Fruit fly (Drosophila melanogaster): ENCODE results near the gene CG32192.

Gene CG32192

dm6 chr3L:18000943-18001342, 39.2 kb upstream of the CG32192 start:
- TF ChIP-seq Dll (optimal IDR thresholded peaks at IDR 0.05) = no peak
- no peak for TF ChIP-seq EcR (GFP tag; optimal IDR thresholded peaks at IDR 0.05)
- no peak for TF ChIP-seq usp (GFP tag; optimal IDR thresholded peaks at IDR 0.05)
- no peak for TF ChIP-seq psq (optimal IDR thresholded peaks at IDR 0.05)
- TF ChIP-seq pan (optimal IDR thresholded peaks at IDR 0.05) = no peak
- TF ChIP-seq CG8478 (optimal IDR thresholded peaks at IDR 0.05) = no peak

dm6 chr3L:18001571-18002045, 38.5 kb upstream of the CG32192 start:
- TF ChIP-seq Dll (optimal IDR thresholded peaks at IDR 0.05) = no peak
- peak; percentile 90 to 92 for TF ChIP-seq EcR (GFP tag; optimal IDR thresholded peaks at IDR 0.05)

DNA sequence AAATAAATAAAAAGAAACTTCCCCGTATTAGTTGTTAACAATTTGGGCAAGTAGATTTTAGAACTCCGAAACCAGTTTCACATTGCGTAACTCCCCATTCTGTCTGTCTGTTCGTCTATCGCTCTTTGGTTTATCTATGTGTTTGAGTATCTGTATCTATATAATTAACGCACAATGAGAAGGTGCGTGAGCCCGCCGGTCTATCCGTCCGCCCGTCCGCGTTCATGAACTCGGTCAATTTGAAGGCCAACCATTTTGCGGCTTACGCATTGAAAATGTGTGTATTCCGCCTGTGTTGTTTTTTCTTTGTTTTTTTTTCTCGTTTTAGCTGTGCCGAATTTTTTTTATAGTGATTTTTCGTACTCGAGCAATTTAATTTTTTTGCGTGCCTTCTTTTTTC, 38.0 kb upstream of the CG32192 start:
- TF ChIP-seq Dll (optimal IDR thresholded peaks at IDR 0.05) (no peak), CG8478 (optimal IDR thresholded peaks at IDR 0.05) (no peak), psq (optimal IDR thresholded peaks at IDR 0.05) (no peak), EcR (GFP tag; optimal IDR thresholded peaks at IDR 0.05) (no peak), usp (GFP tag; optimal IDR thresholded peaks at IDR 0.05) (no peak), pan (optimal IDR thresholded peaks at IDR 0.05) (no peak)

- TF ChIP-seq pan (optimal IDR thresholded peaks at IDR 0.05) (no peak), Dll (optimal IDR thresholded peaks at IDR 0.05) (no peak), usp (GFP tag; optimal IDR thresholded peaks at IDR 0.05) (no peak), CG8478 (optimal IDR thresholded peaks at IDR 0.05) (no peak), psq (optimal IDR thresholded peaks at IDR 0.05) (no peak), EcR (GFP tag; optimal IDR thresholded peaks at IDR 0.05) (no peak)
Measured at dm6 chr3L:18003054-18003871, 36.9 kb upstream of the CG32192 start.

DNA sequence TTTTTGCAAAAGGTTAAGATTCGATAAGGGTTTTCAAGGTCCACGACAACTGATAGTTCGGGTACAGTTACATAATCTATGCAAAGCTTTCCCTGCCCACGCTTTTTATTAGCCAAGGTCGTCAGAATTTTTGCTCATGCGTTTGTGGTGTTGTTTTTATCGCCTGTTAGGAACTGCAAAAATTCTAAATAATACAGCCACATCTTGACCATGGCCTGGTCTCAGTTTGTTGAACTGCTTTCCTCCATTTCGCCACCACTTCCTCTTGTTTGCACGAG, 36.3 kb upstream of the CG32192 start:
- no peak for TF ChIP-seq pan (optimal IDR thresholded peaks at IDR 0.05)
- peak in 1 of 2 experiments; percentile 17 for TF ChIP-seq EcR (GFP tag; optimal IDR thresholded peaks at IDR 0.05)

- TF ChIP-seq psq (optimal IDR thresholded peaks at IDR 0.05) (no peak), EcR (GFP tag; optimal IDR thresholded peaks at IDR 0.05) (peak in 1 of 2 experiments; percentile 91), pan (optimal IDR thresholded peaks at IDR 0.05) (no peak)
Measured at dm6 chr3L:18004544-18005054, 35.5 kb upstream of the CG32192 start.

dm6 chr3L:18005055-18005874, 34.9 kb upstream of the CG32192 start:
- TF ChIP-seq EcR (GFP tag; optimal IDR thresholded peaks at IDR 0.05) (peak; percentile 97 to 100), psq (optimal IDR thresholded peaks at IDR 0.05) (no peak), Dll (optimal IDR thresholded peaks at IDR 0.05) (no peak), pan (optimal IDR thresholded peaks at IDR 0.05) (peak; percentile 60)

DNA sequence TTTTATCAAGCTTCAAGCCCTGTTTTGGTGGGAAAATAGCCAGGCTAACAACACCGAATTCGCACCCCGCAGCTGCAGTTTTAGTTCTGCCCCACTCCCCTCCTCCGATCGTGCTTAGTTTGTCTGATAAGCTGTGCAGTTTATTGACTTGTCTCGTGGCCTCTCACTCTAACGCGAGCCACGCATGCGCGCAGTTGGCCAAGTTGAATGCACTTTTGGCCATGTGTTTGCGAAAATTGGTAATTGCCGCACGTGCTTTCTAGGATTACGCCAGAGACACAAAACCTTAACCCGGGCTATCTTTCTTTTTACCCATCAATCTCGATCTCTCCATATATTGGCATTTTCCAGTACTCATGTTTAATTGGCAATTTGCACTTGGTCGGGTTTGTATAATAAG, 33.8 kb upstream of the CG32192 start:
- TF ChIP-seq psq (optimal IDR thresholded peaks at IDR 0.05) = no peak
- peak in 1 of 2 experiments; percentile 95 for TF ChIP-seq EcR (GFP tag; optimal IDR thresholded peaks at IDR 0.05)

DNA sequence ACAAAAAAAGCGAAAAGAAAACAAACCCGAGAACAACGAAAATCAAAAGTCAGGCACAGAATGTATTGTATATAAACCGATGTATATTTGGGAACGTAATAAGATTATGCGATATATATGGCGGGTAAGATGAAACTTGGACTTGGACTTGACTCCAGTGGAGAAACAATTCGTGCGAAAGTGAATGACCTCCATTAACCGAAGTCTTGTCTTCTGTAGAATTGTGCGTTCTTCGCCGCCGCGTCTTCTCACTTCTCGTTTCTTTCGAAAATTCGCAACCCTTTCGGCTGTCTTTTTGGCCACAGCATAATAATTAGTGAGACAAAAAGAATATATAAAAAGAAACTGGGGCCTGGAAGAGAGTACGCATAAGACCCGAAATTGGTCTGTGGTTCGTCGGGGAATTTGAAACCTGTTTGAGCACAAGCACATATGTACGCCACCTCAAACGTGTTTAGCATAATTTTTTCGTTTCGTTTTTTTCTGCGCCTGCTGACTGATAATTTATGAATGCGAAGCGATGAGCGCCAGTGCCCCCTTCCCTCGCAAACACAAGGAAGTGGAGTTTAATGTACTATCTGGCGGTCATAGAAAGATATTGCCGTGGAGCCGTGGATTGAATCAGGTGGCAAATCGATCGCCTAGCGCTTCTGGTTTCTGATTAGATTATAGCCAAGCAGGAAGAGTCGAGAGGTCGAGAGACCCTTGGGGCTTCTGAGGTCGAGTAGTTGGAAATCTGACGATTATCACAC, 32.5 kb upstream of the CG32192 start:
- no peak for TF ChIP-seq usp (GFP tag; optimal IDR thresholded peaks at IDR 0.05)
- no peak for TF ChIP-seq pan (optimal IDR thresholded peaks at IDR 0.05)
- no peak for TF ChIP-seq CG8478 (optimal IDR thresholded peaks at IDR 0.05)
- TF ChIP-seq Dll (optimal IDR thresholded peaks at IDR 0.05) = no peak
- no peak for TF ChIP-seq psq (optimal IDR thresholded peaks at IDR 0.05)
- peak; percentile 9 to 60 for TF ChIP-seq EcR (GFP tag; optimal IDR thresholded peaks at IDR 0.05)

dm6 chr3L:18008747-18009383, 31.3 kb upstream of the CG32192 start:
- TF ChIP-seq psq (optimal IDR thresholded peaks at IDR 0.05) (no peak), CG8478 (optimal IDR thresholded peaks at IDR 0.05) (no peak), Dll (optimal IDR thresholded peaks at IDR 0.05) (no peak), usp (GFP tag; optimal IDR thresholded peaks at IDR 0.05) (no peak), pan (optimal IDR thresholded peaks at IDR 0.05) (no peak), EcR (GFP tag; optimal IDR thresholded peaks at IDR 0.05) (peak; percentile 87 to 100)

DNA sequence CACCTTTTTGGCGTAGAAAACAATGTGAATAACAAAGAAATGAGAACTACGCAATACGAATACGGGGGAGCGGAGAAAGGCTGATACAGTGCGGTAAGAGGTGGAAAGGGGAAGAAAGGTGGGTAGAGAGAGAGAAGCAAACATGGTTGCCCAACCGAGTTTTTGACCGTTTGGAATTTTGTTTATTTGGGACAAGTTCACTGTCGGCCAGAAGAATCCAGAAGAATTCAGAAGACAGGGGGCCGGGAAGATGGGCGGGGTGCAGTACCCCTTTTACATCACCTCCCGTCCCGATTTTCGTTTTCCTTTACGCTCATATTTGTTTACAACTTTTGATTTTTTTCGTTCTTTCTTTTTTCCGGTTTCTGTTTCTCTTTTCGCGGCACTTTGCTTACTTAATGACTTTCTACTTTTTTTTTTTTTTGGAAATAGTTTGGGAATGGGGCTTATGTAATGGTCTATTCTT, 29.7 kb upstream of the CG32192 start:
- TF ChIP-seq CG8478 (optimal IDR thresholded peaks at IDR 0.05) = no peak
- no peak for TF ChIP-seq Dll (optimal IDR thresholded peaks at IDR 0.05)
- TF ChIP-seq EcR (GFP tag; optimal IDR thresholded peaks at IDR 0.05) = peak; percentile 37 to 39

All from whole organism.